Worm (Caenorhabditis elegans): ENCODE data around the gene fcd-2.
A peak's percentile ranks its signal among the peaks of the same experiment; 100 is the strongest.

fcd-2 gene

ce11 chrIV:15016984-15017383, 8.5 kb upstream of the fcd-2 start:
- peak; percentile 15 for TF ChIP-seq mep-1 (tag; optimal IDR thresholded peaks at IDR 0.05)
- TF ChIP-seq ceh-8 (GFP tag; optimal IDR thresholded peaks at IDR 0.05), result no peak
- no peak for TF ChIP-seq dpl-1 (GFP tag; optimal IDR thresholded peaks at IDR 0.05)
- peak in 1 of 2 experiments; percentile 7 for TF ChIP-seq efl-1 (optimal IDR thresholded peaks at IDR 0.05)
- TF ChIP-seq efl-1 (GFP tag; optimal IDR thresholded peaks at IDR 0.05 in 1 of 2), result no peak
- peak; percentile 15 for TF ChIP-seq irx-1 (tag; optimal IDR thresholded peaks at IDR 0.05)
- peak; percentile 5 for TF ChIP-seq snu-23 (GFP tag; optimal IDR thresholded peaks at IDR 0.05)
- no peak for TF ChIP-seq hlh-4 (tag; optimal IDR thresholded peaks at IDR 0.05)
- peak; percentile 16 for TF ChIP-seq nhr-47 (tag; optimal IDR thresholded peaks at IDR 0.05)
- peak; percentile 90 for TF ChIP-seq ces-1 (GFP tag; optimal IDR thresholded peaks at IDR 0.05)
- TF ChIP-seq lir-3 (tag; optimal IDR thresholded peaks at IDR 0.05; ENCODE audit: poor library complexity), result no peak
- TF ChIP-seq fkh-10 (GFP tag; optimal IDR thresholded peaks at IDR 0.05), result peak; percentile 94
- TF ChIP-seq ceh-82 (tag; optimal IDR thresholded peaks at IDR 0.05), result peak in 1 of 3 experiments; percentile 17
- no peak for TF ChIP-seq grh-1 (GFP tag; IDR thresholded peaks at IDR 0.05)
- TF ChIP-seq lin-14 (GFP tag; optimal IDR thresholded peaks at IDR 0.05), result peak; percentile 93
- TF ChIP-seq ceh-63 (GFP tag; optimal IDR thresholded peaks at IDR 0.05), result no peak
- TF ChIP-seq nhr-71 (tag; optimal IDR thresholded peaks at IDR 0.05), result peak; percentile 42
- TF ChIP-seq lsy-2 (tag; optimal IDR thresholded peaks at IDR 0.05), result peak in 1 of 2 experiments; percentile 19
- peak; percentile 25; the same call in 1 of the 2 replicates for TF ChIP-seq isw-1 (GFP tag; IDR thresholded peaks at IDR 0.05)
- TF ChIP-seq tbx-2 (tag; optimal IDR thresholded peaks at IDR 0.05), result peak; percentile 46

ce11 chrIV:15020958-15021357, 4.6 kb upstream of the fcd-2 start:
- TF ChIP-seq dsc-1 (tag; optimal IDR thresholded peaks at IDR 0.05) (no peak), lin-35 (GFP tag; optimal IDR thresholded peaks at IDR 0.05) (peak in 1 of 2 experiments; percentile 34), ceh-82 (tag; optimal IDR thresholded peaks at IDR 0.05) (peak in 1 of 3 experiments; percentile 66), lsy-2 (tag; optimal IDR thresholded peaks at IDR 0.05) (peak in 1 of 2 experiments; percentile 56), lin-15B (tag; optimal IDR thresholded peaks at IDR 0.05) (no peak), irx-1 (tag; optimal IDR thresholded peaks at IDR 0.05) (no peak), fkh-8 (tag; optimal IDR thresholded peaks at IDR 0.05) (peak; percentile 75), snu-23 (GFP tag; optimal IDR thresholded peaks at IDR 0.05) (peak; percentile 10), nhr-47 (tag; optimal IDR thresholded peaks at IDR 0.05) (peak; percentile 29), lin-14 (GFP tag; optimal IDR thresholded peaks at IDR 0.05) (peak; percentile 79), pax-3 (tag; optimal IDR thresholded peaks at IDR 0.05) (peak; percentile 3), nhr-71 (tag; optimal IDR thresholded peaks at IDR 0.05) (peak; percentile 44), pag-3 (tag; optimal IDR thresholded peaks at IDR 0.05; ENCODE audit: borderline replicate concordance, insufficient read depth) (no peak), nhr-19 (GFP tag; conservative IDR thresholded peaks at IDR 0.05) (no peak), dpl-1 (GFP tag; optimal IDR thresholded peaks at IDR 0.05) (peak in 1 of 3 experiments; percentile 33), swsn-7 (tag; optimal IDR thresholded peaks at IDR 0.05) (peak; percentile 53), aly-2 (tag; optimal IDR thresholded peaks at IDR 0.05) (no peak), Y116A8C.19 (tag; optimal IDR thresholded peaks at IDR 0.05; ENCODE audit: borderline replicate concordance) (no peak), fkh-10 (GFP tag; optimal IDR thresholded peaks at IDR 0.05) (peak; percentile 67), sox-4 (tag; optimal IDR thresholded peaks at IDR 0.05) (no peak), xbp-1 (tag; optimal IDR thresholded peaks at IDR 0.05) (no peak), lin-39 (tag; optimal IDR thresholded peaks at IDR 0.05) (no peak), egl-13 (tag; optimal IDR thresholded peaks at IDR 0.05) (peak; percentile 45), unc-86 (tag; optimal IDR thresholded peaks at IDR 0.05) (peak; percentile 22), tbx-2 (tag; optimal IDR thresholded peaks at IDR 0.05) (peak; percentile 34), hlh-4 (tag; optimal IDR thresholded peaks at IDR 0.05) (no peak), unc-130 (tag; optimal IDR thresholded peaks at IDR 0.05) (no peak), efl-1 (optimal IDR thresholded peaks at IDR 0.05) (peak; percentile 12 to 34), efl-1 (GFP tag; optimal IDR thresholded peaks at IDR 0.05 in 1 of 2) (peak in 1 of 2 experiments; percentile 19)

- TF ChIP-seq fkh-10 (GFP tag; optimal IDR thresholded peaks at IDR 0.05) (no peak), snpc-4 (tag; optimal IDR thresholded peaks at IDR 0.05) (no peak), jun-1 (tag; optimal IDR thresholded peaks at IDR 0.05) (no peak), egl-13 (tag; optimal IDR thresholded peaks at IDR 0.05) (no peak), unc-86 (tag; optimal IDR thresholded peaks at IDR 0.05) (no peak), pqm-1 (tag; optimal IDR thresholded peaks at IDR 0.05) (no peak), nhr-77 (tag; optimal IDR thresholded peaks at IDR 0.05) (no peak), lin-15B (tag; optimal IDR thresholded peaks at IDR 0.05) (no peak), ztf-4 (tag; optimal IDR thresholded peaks at IDR 0.05) (no peak), tbx-2 (tag; optimal IDR thresholded peaks at IDR 0.05) (no peak), tlp-1 (tag; optimal IDR thresholded peaks at IDR 0.05) (no peak), sox-4 (tag; optimal IDR thresholded peaks at IDR 0.05) (no peak), hlh-17 (GFP tag; optimal IDR thresholded peaks at IDR 0.05; ENCODE audit: borderline replicate concordance) (no peak), dpl-1 (GFP tag; optimal IDR thresholded peaks at IDR 0.05) (no peak), lin-35 (GFP tag; optimal IDR thresholded peaks at IDR 0.05) (no peak)
Observed at ce11 chrIV:15024426-15024825, 1.1 kb upstream of the fcd-2 start.
